Worm (Caenorhabditis elegans) whole organism, young adult: Measurements from ENCODE around the gene F38E1.3.
A peak's percentile ranks its signal among the peaks of the same experiment; 100 is the strongest.

ENCODE experiments used
- B0019.2 ChIP-seq: fragments of 200-800 bp; sonication (Bioruptor generic); conservative IDR thresholded peaks from 2 replicates; pipeline ENCODE4 v1.3.6; 2022; ENCODE audit warnings: missing genetic modification reagents, missing genetic modification characterization, missing compliant biosample characterization
- B0035.1 ChIP-seq: sonication (generic microtip); optimal IDR thresholded peaks from 2 replicates; lab custom pipeline; 2016; ENCODE audit warnings: missing genetic modification characterization, mild to moderate bottlenecking, missing compliant biosample characterization, missing genotype, missing genetic modification reagents
- C17E4.6 ChIP-seq: fragments of 200-800 bp; sonication (Bioruptor generic); IDR thresholded peaks from 2 replicates; pipeline ENCODE4 v1.3.6; 2022; ENCODE audit warnings: missing genetic modification reagents, missing genetic modification characterization, missing compliant biosample characterization
- F39B2.1 ChIP-seq: fragments of 200-800 bp; sonication (Bioruptor generic); IDR thresholded peaks from 2 replicates; pipeline ENCODE4 v1.3.6; 2022; ENCODE audit warnings: missing genetic modification reagents, missing genetic modification characterization, missing compliant biosample characterization
- F52B5.7 ChIP-seq: sonication (generic microtip); optimal IDR thresholded peaks from 2 replicates; lab custom pipeline; 2016; ENCODE audit warnings: mild to moderate bottlenecking, missing genetic modification characterization, missing compliant biosample characterization
- Y56A3A.18 ChIP-seq: fragments of 200-800 bp; sonication (Bioruptor generic); IDR thresholded peaks from 2 replicates; pipeline ENCODE4 v1.3.6; 2022; ENCODE audit warnings: missing genetic modification reagents, missing genetic modification characterization, missing compliant biosample characterization
- akir-1 ChIP-seq: fragments of 200-800 bp; sonication (Bioruptor generic); optimal IDR thresholded peaks from 2 replicates; lab custom pipeline; 2018; ENCODE audit warnings: mild to moderate bottlenecking, missing genetic modification characterization, moderate library complexity, missing compliant biosample characterization
- ama-1 ChIP-seq, 3 experiments: fragments of 150-350 bp in 1 of 3; sonication (generic microtip) in 2 of 3; optimal IDR thresholded peaks; 2 replicates each; lab custom pipeline; 2014 to 2018; ENCODE audit warnings: missing biosample characterization in 2 of 3, missing genetic modification characterization in 2 of 3, missing genetic modification reagents in 2 of 3
- aptf-3 ChIP-seq: fragments of 200-800 bp; sonication (Bioruptor generic); IDR thresholded peaks from 2 replicates; pipeline ENCODE4 v1.3.6; 2022; ENCODE audit warnings: missing genetic modification characterization, missing compliant biosample characterization
- athp-1 ChIP-seq: sonication (generic microtip); optimal IDR thresholded peaks from 2 replicates; lab custom pipeline; 2017; ENCODE audit warnings: mild to moderate bottlenecking, missing genetic modification characterization, missing compliant biosample characterization
- attf-3 ChIP-seq: fragments of 200-800 bp; sonication (Bioruptor generic); conservative IDR thresholded peaks from 2 replicates; pipeline ENCODE4 v1.3.6; 2022; ENCODE audit warnings: missing genetic modification reagents, missing genetic modification characterization, missing compliant biosample characterization
- attf-6 ChIP-seq: fragments of 200-800 bp; sonication (Bioruptor generic); IDR thresholded peaks from 2 replicates; pipeline ENCODE4 v1.3.6; 2022; ENCODE audit warnings: missing genetic modification reagents, missing genetic modification characterization, missing compliant biosample characterization
- bed-1 ChIP-seq: fragments of 200-800 bp; sonication (Bioruptor generic); IDR thresholded peaks from 2 replicates; pipeline ENCODE4 v1.3.6; 2022; ENCODE audit warnings: missing genetic modification reagents, missing genetic modification characterization, missing compliant biosample characterization
- bed-2 ChIP-seq: fragments of 200-800 bp; sonication (Bioruptor generic); IDR thresholded peaks from 2 replicates; pipeline ENCODE4 v1.3.6; 2022; ENCODE audit warnings: missing genetic modification reagents, missing genetic modification characterization, missing compliant biosample characterization
- cebp-2 ChIP-seq: fragments of 200-800 bp; sonication (Bioruptor generic); IDR thresholded peaks from 2 replicates; pipeline ENCODE4 v1.3.6; 2022; ENCODE audit warnings: missing genetic modification characterization, missing compliant biosample characterization
- ceh-100 ChIP-seq: fragments of 200-800 bp; sonication (Bioruptor generic); IDR thresholded peaks from 2 replicates; pipeline ENCODE4 v1.3.6; 2022; ENCODE audit warnings: missing genetic modification reagents, missing genetic modification characterization, missing compliant biosample characterization
- ceh-40 ChIP-seq: fragments of 200-800 bp; sonication (Bioruptor generic); IDR thresholded peaks from 2 replicates; pipeline ENCODE4 v1.3.6; 2022; ENCODE audit warnings: missing genetic modification characterization, missing compliant biosample characterization
- ceh-58 ChIP-seq: fragments of 200-800 bp; sonication (Bioruptor generic); IDR thresholded peaks from 2 replicates; pipeline ENCODE4 v1.3.6; 2022; ENCODE audit warnings: missing genetic modification characterization, missing compliant biosample characterization
- dpl-1 ChIP-seq: fragments of 150-350 bp; optimal IDR thresholded peaks from 2 replicates; lab custom pipeline; 2014; ENCODE audit warnings: missing biosample characterization, missing genetic modification reagents, missing genetic modification characterization
- efl-1 ChIP-seq: fragments of 150-350 bp; optimal IDR thresholded peaks from 2 replicates; lab custom pipeline; 2014; ENCODE audit warnings: missing biosample characterization, missing genetic modification reagents, missing genetic modification characterization
- egrh-3 ChIP-seq: fragments of 200-800 bp; sonication (Bioruptor generic); IDR thresholded peaks from 2 replicates; pipeline ENCODE4 v1.3.6; 2022; ENCODE audit warnings: missing genetic modification reagents, missing genetic modification characterization, missing compliant biosample characterization
- ekl-4 ChIP-seq: fragments of 200-800 bp; sonication (Bioruptor generic); IDR thresholded peaks from 2 replicates; pipeline ENCODE4 v1.3.6; 2022; ENCODE audit warnings: missing genetic modification reagents, missing genetic modification characterization, missing compliant biosample characterization
- fkh-3 ChIP-seq: sonication (generic microtip); optimal IDR thresholded peaks from 2 replicates; lab custom pipeline; 2016; ENCODE audit warnings: mild to moderate bottlenecking, missing genetic modification characterization, missing compliant biosample characterization
- gei-17 ChIP-seq: fragments of 200-800 bp; sonication (Bioruptor generic); optimal IDR thresholded peaks from 2 replicates; lab custom pipeline; 2018; ENCODE audit warnings: mild to moderate bottlenecking, missing genetic modification characterization, missing compliant biosample characterization
- hlh-12 ChIP-seq: sonication (generic microtip); optimal IDR thresholded peaks from 2 replicates; lab custom pipeline; 2016; ENCODE audit warnings: missing genetic modification characterization, missing compliant biosample characterization
- hsf-1 ChIP-seq: fragments of 200-800 bp; sonication (Bioruptor generic); IDR thresholded peaks from 2 replicates; pipeline ENCODE4 v1.3.6; 2022; ENCODE audit warnings: missing genetic modification reagents, missing genetic modification characterization, missing compliant biosample characterization
- lsl-1 ChIP-seq: fragments of 200-800 bp; sonication (Bioruptor generic); optimal IDR thresholded peaks from 2 replicates; lab custom pipeline; 2018; ENCODE audit warnings: mild to moderate bottlenecking, missing genetic modification characterization, moderate library complexity, missing compliant biosample characterization
- lsy-27 ChIP-seq: sonication (generic microtip); optimal IDR thresholded peaks from 2 replicates; lab custom pipeline; 2017; ENCODE audit warnings: missing genetic modification characterization, mild to moderate bottlenecking, missing compliant biosample characterization, antibody characterized with exemption, missing genotype, borderline replicate concordance; ENCODE audit not compliant: insufficient read depth
- madf-6 ChIP-seq: fragments of 200-800 bp; sonication (Bioruptor generic); IDR thresholded peaks from 2 replicates; pipeline ENCODE4 v1.3.6; 2022; ENCODE audit warnings: missing genetic modification reagents, missing genetic modification characterization, missing compliant biosample characterization
- madf-8 ChIP-seq: fragments of 200-800 bp; sonication (Bioruptor generic); conservative IDR thresholded peaks from 2 replicates; pipeline ENCODE4 v1.3.6; 2022; ENCODE audit warnings: missing genetic modification reagents, missing genetic modification characterization, missing compliant biosample characterization
- mel-28 ChIP-seq: sonication (generic microtip); optimal IDR thresholded peaks from 2 replicates; lab custom pipeline; 2016; ENCODE audit warnings: borderline replicate concordance, mild to moderate bottlenecking, missing genetic modification characterization, missing compliant biosample characterization
- nhr-120 ChIP-seq: fragments of 200-800 bp; sonication (Bioruptor generic); IDR thresholded peaks from 2 replicates; pipeline ENCODE4 v1.3.6; 2022; ENCODE audit warnings: missing genetic modification characterization, missing compliant biosample characterization
- pbrm-1 ChIP-seq: fragments of 200-800 bp; sonication (Bioruptor generic); IDR thresholded peaks from 2 replicates; pipeline ENCODE4 v1.3.6; 2022; ENCODE audit warnings: missing genetic modification reagents, missing genetic modification characterization, missing compliant biosample characterization
- rcor-1 ChIP-seq: fragments of 200-800 bp; sonication (Bioruptor generic); IDR thresholded peaks from 2 replicates; pipeline ENCODE4 v1.3.6; 2022; ENCODE audit warnings: missing genetic modification reagents, missing genetic modification characterization, missing compliant biosample characterization
- rpc-1 ChIP-seq, 2 experiments: fragments of 150-350 bp in 1 of 2; sonication (generic microtip) in 1 of 2; optimal IDR thresholded peaks; 2 replicates each; lab custom pipeline; 2014 to 2018; ENCODE audit warnings: missing biosample characterization in 1 of 2, missing genetic modification characterization in 1 of 2, missing genetic modification reagents in 1 of 2, missing genotype in 1 of 2
- snpc-1.1 ChIP-seq: sonication (generic microtip); optimal IDR thresholded peaks from 2 replicates; lab custom pipeline; 2017; ENCODE audit warnings: missing genetic modification characterization, mild to moderate bottlenecking, missing compliant biosample characterization, antibody characterized with exemption, moderate library complexity, missing genotype, missing genetic modification reagents; ENCODE audit not compliant: insufficient read depth
- snpc-1.3 ChIP-seq: sonication (generic microtip); optimal IDR thresholded peaks from 2 replicates; lab custom pipeline; 2017; ENCODE audit warnings: missing genetic modification characterization, mild to moderate bottlenecking, missing compliant biosample characterization, antibody characterized with exemption, moderate library complexity, missing genotype, missing genetic modification reagents; ENCODE audit not compliant: insufficient read depth
- snpc-3.4 ChIP-seq: sonication (generic microtip); optimal IDR thresholded peaks from 2 replicates; lab custom pipeline; 2017; ENCODE audit warnings: missing genetic modification characterization, mild to moderate bottlenecking, missing compliant biosample characterization, antibody characterized with exemption, moderate library complexity, missing genotype, missing genetic modification reagents
- snpc-4 ChIP-seq, 5 experiments: fragments of 150-350 bp in 1 of 5; sonication (generic microtip) in 4 of 5; optimal IDR thresholded peaks; 2 replicates each; lab custom pipeline; 2014 to 2018; ENCODE audit warnings: missing genetic modification characterization in 5 of 5, missing biosample characterization in 3 of 5, antibody characterized with exemption in 2 of 5, mild to moderate bottlenecking in 2 of 5, missing compliant biosample characterization in 2 of 5, missing genotype in 2 of 5, moderate library complexity in 2 of 5, missing genetic modification reagents in 1 of 5
- sptf-2 ChIP-seq: fragments of 200-800 bp; sonication (Bioruptor generic); optimal IDR thresholded peaks from 2 replicates; lab custom pipeline; 2018; ENCODE audit warnings: mild to moderate bottlenecking, missing genetic modification characterization, missing compliant biosample characterization
- tlf-1 ChIP-seq: fragments of 200-800 bp; sonication (Bioruptor generic); optimal IDR thresholded peaks from 2 replicates; lab custom pipeline; 2018; ENCODE audit warnings: mild to moderate bottlenecking, missing genetic modification characterization, missing compliant biosample characterization
- unc-62 ChIP-seq: fragments of 150-350 bp; optimal IDR thresholded peaks from 2 replicates; lab custom pipeline; 2014; ENCODE audit warnings: missing biosample characterization, missing genetic modification reagents, missing genetic modification characterization
- xnd-1 ChIP-seq: sonication (generic microtip); optimal IDR thresholded peaks from 2 replicates; lab custom pipeline; 2016; ENCODE audit warnings: missing genotype, missing genetic modification reagents, missing genetic modification characterization, missing compliant biosample characterization
- zim-3 ChIP-seq: sonication (generic microtip); optimal IDR thresholded peaks from 2 replicates; lab custom pipeline; 2017; ENCODE audit warnings: mild to moderate bottlenecking, missing genetic modification characterization, moderate library complexity, missing compliant biosample characterization
- ztf-25 ChIP-seq: fragments of 200-800 bp; sonication (Bioruptor generic); IDR thresholded peaks from 2 replicates; pipeline ENCODE4 v1.3.6; 2022; ENCODE audit warnings: missing genetic modification reagents, missing genetic modification characterization, missing compliant biosample characterization
- ztf-3 ChIP-seq: fragments of 200-800 bp; sonication (Bioruptor generic); optimal IDR thresholded peaks from 2 replicates; lab custom pipeline; 2018; ENCODE audit warnings: mild to moderate bottlenecking, missing genetic modification characterization, missing compliant biosample characterization

Gene F38E1.3

DNA sequence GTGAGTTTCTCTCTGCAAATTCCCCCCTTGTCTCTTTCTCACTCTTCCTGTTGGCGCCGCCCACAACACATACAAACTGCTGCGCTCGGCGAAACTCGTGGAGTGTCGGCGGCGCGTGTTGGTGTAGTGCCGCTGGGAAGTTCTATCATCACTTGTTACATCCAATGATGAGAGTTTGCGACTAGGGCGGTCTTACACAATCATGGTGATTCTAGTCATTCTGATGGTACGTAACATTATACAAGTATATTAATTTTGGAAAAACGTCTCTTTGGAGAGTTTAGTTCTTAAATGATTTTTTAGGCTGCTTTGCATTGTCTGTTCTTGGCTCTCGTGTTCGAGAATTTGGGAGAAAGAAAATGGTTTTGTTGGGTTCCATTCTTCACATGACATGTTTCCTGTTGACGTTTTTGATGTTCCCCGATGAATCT lies 27.0 kb upstream of the F38E1.3 start (continued):
- TF ChIP-seq zim-3 (tag; lab: Kevin White, UChicago), result peak; percentile 0
- peak; percentile 15 for TF ChIP-seq B0035.1
- TF ChIP-seq gei-17 (GFP tag; lab: Kevin White, UChicago), result peak; percentile 65
- TF ChIP-seq snpc-3.4 (tag; lab: Kevin White, UChicago), result peak; percentile 99
- peak; percentile 93 for TF ChIP-seq madf-6 (GFP tag; lab: Robert Waterston, UW)
- TF ChIP-seq pbrm-1 (GFP tag; lab: Robert Waterston, UW), result peak; percentile 99
- TF ChIP-seq hlh-12, result no peak
- no peak for TF ChIP-seq bed-1
- peak; percentile 99 for TF ChIP-seq snpc-1.1
- TF ChIP-seq snpc-4 (GFP tag; optimal IDR thresholded peaks at IDR 0.05; lab: Kevin White, UChicago), result peak; percentile 100
- TF ChIP-seq snpc-4 (tag; optimal IDR thresholded peaks at IDR 0.05; lab: Kevin White, UChicago), result peak; percentile 99 to 100 (median 100)
- no peak for TF ChIP-seq unc-62 (GFP tag; lab: Kevin White, UChicago)
- TF ChIP-seq ztf-3 (GFP tag; lab: Kevin White, UChicago), result peak; percentile 15
- no peak for TF ChIP-seq mel-28 (tag; lab: Kevin White, UChicago)
- peak; percentile 68 for TF ChIP-seq akir-1
- 0 out of 2 replicates have a peak, but pooled peaks have one; percentile 49 for TF ChIP-seq B0019.2 (GFP tag; lab: Robert Waterston, UW)
- 0 out of 2 replicates have a peak, but pooled peaks have one; percentile 29 for TF ChIP-seq attf-3 (GFP tag; lab: Robert Waterston, UW)
- TF ChIP-seq egrh-3 (GFP tag; lab: Robert Waterston, UW), result peak; percentile 50; the same call in 1 of the 2 replicates
- peak; percentile 66 for TF ChIP-seq madf-8 (GFP tag; lab: Robert Waterston, UW)
- peak; percentile 81 for TF ChIP-seq lsl-1 (GFP tag; lab: Kevin White, UChicago)
- no peak for TF ChIP-seq ceh-58
- 0 out of 2 replicates have a peak, but pooled peaks have one; percentile 16 for TF ChIP-seq bed-2
- TF ChIP-seq F39B2.1, result peak; percentile 72; the same call in 1 of the 2 replicates
- peak; percentile 19 for TF ChIP-seq efl-1 (GFP tag; lab: Kevin White, UChicago)
- peak; percentile 10 for TF ChIP-seq rpc-1 (optimal IDR thresholded peaks at IDR 0.05; lab: Kevin White, UChicago)
- TF ChIP-seq rpc-1 (tag; optimal IDR thresholded peaks at IDR 0.05; lab: Kevin White, UChicago), result peak; percentile 18
- peak; percentile 66 for TF ChIP-seq ceh-100
- TF ChIP-seq C17E4.6 (GFP tag; lab: Robert Waterston, UW), result peak; percentile 72; the same call in 1 of the 2 replicates
- peak; percentile 95 for TF ChIP-seq rcor-1
- peak; percentile 93 for TF ChIP-seq sptf-2
- TF ChIP-seq hsf-1 (GFP tag; lab: Robert Waterston, UW), result peak; percentile 89
- TF ChIP-seq aptf-3, result peak; percentile 61; the same call in 1 of the 2 replicates
- peak; percentile 95; the same call in 1 of the 2 replicates for TF ChIP-seq attf-6 (GFP tag; lab: Robert Waterston, UW)
- TF ChIP-seq ceh-40 (GFP tag; lab: Robert Waterston, UW), result no peak
- peak; percentile 46 for TF ChIP-seq F52B5.7 (tag; lab: Kevin White, UChicago)
- TF ChIP-seq xnd-1, result peak; percentile 79
- no peak for TF ChIP-seq fkh-3
- peak; percentile 98 for TF ChIP-seq snpc-1.3
- TF ChIP-seq tlf-1, result peak; percentile 67
- TF ChIP-seq athp-1, result peak; percentile 71
- TF ChIP-seq lsy-27, result no peak
- 0 out of 2 replicates have a peak, but pooled peaks have one; percentile 32 for TF ChIP-seq cebp-2 (GFP tag; lab: Robert Waterston, UW)
- peak; percentile 10 for TF ChIP-seq dpl-1
- TF ChIP-seq ama-1 (optimal IDR thresholded peaks at IDR 0.05; lab: Kevin White, UChicago), result peak; percentile 95
- TF ChIP-seq ama-1 (GFP tag; optimal IDR thresholded peaks at IDR 0.05; lab: Kevin White, UChicago), result peak; percentile 30 to 43
- peak; percentile 89 for TF ChIP-seq Y56A3A.18 (GFP tag; lab: Robert Waterston, UW)
- peak; percentile 94 for TF ChIP-seq ekl-4
- TF ChIP-seq ztf-25 (GFP tag; lab: Robert Waterston, UW), result no peak
- no peak for TF ChIP-seq nhr-120 (GFP tag; lab: Robert Waterston, UW)
